Worm (Caenorhabditis elegans): Measurements from ENCODE around the gene F42A9.7.

DNA sequence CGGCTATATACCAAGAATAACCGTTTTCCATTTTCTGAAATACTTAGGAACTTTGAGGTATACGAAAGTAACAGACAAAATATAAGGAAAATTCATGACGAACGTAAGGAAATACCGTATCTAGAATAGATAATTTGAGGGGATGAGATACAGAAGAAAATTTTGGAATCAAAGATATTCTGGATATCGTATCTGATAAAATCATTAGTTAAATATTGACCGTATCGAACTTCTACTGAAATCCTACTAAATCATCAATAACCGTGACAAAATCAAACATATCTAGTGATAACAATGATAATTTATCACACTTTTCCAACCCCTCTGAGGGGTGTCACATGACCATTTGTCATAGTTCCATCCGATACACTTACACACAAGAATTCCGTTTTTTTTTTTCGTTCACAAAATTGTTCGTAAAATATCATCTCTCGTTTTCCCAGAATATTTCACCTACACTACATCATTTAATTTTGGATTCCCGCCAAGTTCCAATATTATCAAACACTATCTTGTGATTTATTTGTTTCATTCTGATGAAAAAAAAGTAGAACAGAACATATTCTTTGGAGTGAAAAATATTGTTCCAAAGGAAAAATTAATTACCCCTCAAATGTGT, 16.1 kb downstream of the F42A9.7 start, which contains the start of gene Y59H11AR.4:
- no peak for TF ChIP-seq ztf-11 (tag; optimal IDR thresholded peaks at IDR 0.05)
- no peak for TF ChIP-seq ama-1 (optimal IDR thresholded peaks at IDR 0.05)
- peak in 1 of 6 experiments; percentile 74 for TF ChIP-seq elt-3 (tag; optimal IDR thresholded peaks at IDR 0.05)
- peak; percentile 47 for TF ChIP-seq blmp-1 (tag; optimal IDR thresholded peaks at IDR 0.05)
- no peak for TF ChIP-seq mep-1 (tag; optimal IDR thresholded peaks at IDR 0.05)
- no peak for TF ChIP-seq zag-1 (tag; optimal IDR thresholded peaks at IDR 0.05)
- TF ChIP-seq nhr-12 (tag; optimal IDR thresholded peaks at IDR 0.05): no peak
- TF ChIP-seq nhr-71 (tag; optimal IDR thresholded peaks at IDR 0.05): no peak
- TF ChIP-seq elt-2 (tag; optimal IDR thresholded peaks at IDR 0.05): no peak
- no peak for TF ChIP-seq nhr-85 (tag)
- no peak for TF ChIP-seq ceh-88 (GFP tag; IDR thresholded peaks at IDR 0.05)
- TF ChIP-seq skn-1 (tag; optimal IDR thresholded peaks at IDR 0.05): no peak
